Worm (Caenorhabditis elegans) whole organism, L4 larva: ENCODE measurements around the gene nhr-176.

Experiments used
- F10B5.3 ChIP-seq: sonication (generic microtip); optimal IDR thresholded peaks from 2 replicates; lab custom pipeline; 2016; ENCODE audit warnings: mild to moderate bottlenecking, missing genetic modification characterization, missing compliant biosample characterization
- F37D6.2 ChIP-seq: sonication (generic microtip); optimal IDR thresholded peaks from 2 replicates; lab custom pipeline; 2016; ENCODE audit warnings: mild to moderate bottlenecking, missing genetic modification characterization, missing compliant biosample characterization
- T26A8.4 ChIP-seq: fragments of 200-800 bp; sonication (Bioruptor generic); IDR thresholded peaks from 2 replicates; pipeline ENCODE4 v1.3.6; 2022; ENCODE audit warnings: missing genetic modification characterization, missing compliant biosample characterization
- Y105C5A.15 ChIP-seq: fragments of 200-800 bp; sonication (Bioruptor generic); IDR thresholded peaks from 2 replicates; pipeline ENCODE4 v1.3.6; 2022; ENCODE audit warnings: missing genetic modification characterization, missing compliant biosample characterization
- Y48G9A.11 ChIP-seq: fragments of 200-800 bp; sonication (Bioruptor generic); IDR thresholded peaks from 2 replicates; pipeline ENCODE4 v1.3.6; 2022; ENCODE audit warnings: missing genetic modification reagents, missing genetic modification characterization, missing compliant biosample characterization
- Y5F2A.4 ChIP-seq: fragments of 200-800 bp; sonication (Bioruptor generic); optimal IDR thresholded peaks from 2 replicates; lab custom pipeline; 2018; ENCODE audit warnings: mild to moderate bottlenecking, missing genetic modification characterization, missing compliant biosample characterization
- Y75B8A.6 ChIP-seq: fragments of 200-800 bp; sonication (Bioruptor generic); IDR thresholded peaks from 2 replicates; pipeline ENCODE4 v1.3.6; 2022; ENCODE audit warnings: missing genetic modification reagents, missing genetic modification characterization, missing compliant biosample characterization
- aha-1 ChIP-seq: fragments of 150-350 bp; peaks from one replicate; lab custom pipeline; 2014; ENCODE audit warnings: missing biosample characterization, missing genetic modification characterization
- ceh-20 ChIP-seq: fragments of 200-800 bp; sonication (Bioruptor generic); IDR thresholded peaks from 2 replicates; pipeline ENCODE4 v1.3.6; 2022; ENCODE audit warnings: missing genetic modification reagents, missing genetic modification characterization, missing compliant biosample characterization
- ceh-62 ChIP-seq: sonication (generic microtip); optimal IDR thresholded peaks from 2 replicates; lab custom pipeline; 2017; ENCODE audit warnings: missing biosample characterization, missing genetic modification characterization
- ctbp-1 ChIP-seq: fragments of 200-800 bp; sonication (Bioruptor generic); IDR thresholded peaks from 2 replicates; pipeline ENCODE4 v1.3.6; 2022; ENCODE audit warnings: missing genetic modification reagents, missing genetic modification characterization, missing compliant biosample characterization
- daf-12 ChIP-seq: fragments of 150-350 bp; optimal IDR thresholded peaks from 2 replicates; lab custom pipeline; 2014; ENCODE audit warnings: missing biosample characterization, missing genetic modification reagents, missing genetic modification characterization
- daf-16 ChIP-seq, 3 experiments: sonication (generic microtip); optimal IDR thresholded peaks; 2 replicates each; lab custom pipeline; 2016 to 2017; ENCODE audit warnings: missing genetic modification characterization in 3 of 3, missing genetic modification reagents in 3 of 3, mild to moderate bottlenecking in 2 of 3, missing compliant biosample characterization in 2 of 3, missing biosample characterization in 1 of 3, moderate library complexity in 1 of 3
- daf-19 ChIP-seq: fragments of 200-800 bp; sonication (Bioruptor generic); conservative IDR thresholded peaks from 2 replicates; pipeline ENCODE4 v1.3.6; 2022; ENCODE audit warnings: missing genetic modification characterization, missing compliant biosample characterization
- dmd-6 ChIP-seq: fragments of 200-800 bp; sonication (Bioruptor generic); IDR thresholded peaks from 2 replicates; pipeline ENCODE4 v1.3.6; 2022; ENCODE audit warnings: missing genetic modification reagents, missing genetic modification characterization, missing compliant biosample characterization
- dmd-9 ChIP-seq: fragments of 200-800 bp; sonication (Bioruptor generic); IDR thresholded peaks from 2 replicates; pipeline ENCODE4 v1.3.6; 2022; ENCODE audit warnings: missing genetic modification reagents, missing genetic modification characterization, missing compliant biosample characterization
- dve-1 ChIP-seq: sonication (generic microtip); optimal IDR thresholded peaks from 2 replicates; lab custom pipeline; 2017; ENCODE audit warnings: antibody characterized with exemption, mild to moderate bottlenecking, missing genetic modification characterization, missing compliant biosample characterization; ENCODE audit not compliant: insufficient read depth
- hif-1 ChIP-seq, 2 experiments: sonication (generic microtip); optimal IDR thresholded peaks; 2 replicates each; lab custom pipeline; 2016 to 2017; ENCODE audit warnings: missing compliant biosample characterization in 2 of 2, missing genetic modification characterization in 2 of 2, missing genetic modification reagents in 2 of 2, missing genotype in 2 of 2, mild to moderate bottlenecking in 1 of 2
- hlh-11 ChIP-seq: fragments of 200-800 bp; sonication (Bioruptor generic); optimal IDR thresholded peaks from 2 replicates; lab custom pipeline; 2018; ENCODE audit warnings: mild to moderate bottlenecking, missing genetic modification characterization, missing compliant biosample characterization
- jun-1 ChIP-seq: fragments of 150-350 bp; optimal IDR thresholded peaks from 2 replicates; lab custom pipeline; 2014; ENCODE audit warnings: missing biosample characterization, missing genetic modification reagents, missing genetic modification characterization
- lim-7 ChIP-seq: fragments of 200-800 bp; sonication (Bioruptor generic); IDR thresholded peaks from 2 replicates; pipeline ENCODE4 v1.3.6; 2022; ENCODE audit warnings: missing genetic modification characterization, missing compliant biosample characterization
- lin-1 ChIP-seq: fragments of 200-800 bp; sonication (Bioruptor generic); IDR thresholded peaks from 2 replicates; pipeline ENCODE4 v1.3.6; 2022; ENCODE audit warnings: missing genetic modification reagents, missing genetic modification characterization, missing compliant biosample characterization
- lin-15B ChIP-seq: fragments of 150-350 bp; sonication (generic microtip); optimal IDR thresholded peaks from 3 replicates; lab custom pipeline; 2014; ENCODE audit warnings: missing biosample characterization, missing genetic modification characterization
- lin-38 ChIP-seq: fragments of 200-800 bp; sonication (Bioruptor generic); IDR thresholded peaks from 2 replicates; pipeline ENCODE4 v1.3.6; 2022; ENCODE audit warnings: missing genetic modification reagents, missing genetic modification characterization, missing compliant biosample characterization
- lsy-2 ChIP-seq, 2 experiments: fragments of 150-350 bp in 1 of 2; sonication (generic microtip) in 1 of 2; optimal IDR thresholded peaks; 2 replicates each; lab custom pipeline; 2014 to 2017; ENCODE audit warnings: missing biosample characterization in 2 of 2, missing genetic modification characterization in 2 of 2
- madf-5 ChIP-seq, 2 experiments: fragments of 200-800 bp; sonication (Bioruptor generic); IDR thresholded peaks; 2 replicates each; pipeline ENCODE4 v1.3.6; 2022; ENCODE audit warnings: missing compliant biosample characterization in 2 of 2, missing genetic modification characterization in 2 of 2
- mdt-29 ChIP-seq: fragments of 200-800 bp; sonication (Bioruptor generic); IDR thresholded peaks from 2 replicates; pipeline ENCODE4 v1.3.6; 2022; ENCODE audit warnings: missing genetic modification reagents, missing genetic modification characterization, missing compliant biosample characterization
- nhr-102 ChIP-seq: sonication (generic microtip); optimal IDR thresholded peaks from 2 replicates; lab custom pipeline; 2016; ENCODE audit warnings: mild to moderate bottlenecking, missing genetic modification characterization, moderate library complexity, missing compliant biosample characterization
- nhr-28 ChIP-seq: fragments of 150-350 bp; optimal IDR thresholded peaks from 2 replicates; lab custom pipeline; 2014; ENCODE audit warnings: missing biosample characterization, missing genetic modification characterization
- nhr-42 ChIP-seq: fragments of 200-800 bp; sonication (Bioruptor generic); IDR thresholded peaks from 2 replicates; pipeline ENCODE4 v1.3.6; 2022; ENCODE audit warnings: missing genetic modification characterization, missing compliant biosample characterization
- php-3 ChIP-seq: fragments of 200-800 bp; sonication (Bioruptor generic); IDR thresholded peaks from 2 replicates; pipeline ENCODE4 v1.3.6; 2022; ENCODE audit warnings: missing genetic modification reagents, missing genetic modification characterization, missing compliant biosample characterization
- pqm-1 ChIP-seq: sonication (generic microtip); optimal IDR thresholded peaks from 2 replicates; lab custom pipeline; 2017; ENCODE audit warnings: missing biosample characterization, missing genetic modification characterization
- rbr-2 ChIP-seq: sonication (generic microtip); optimal IDR thresholded peaks from 2 replicates; lab custom pipeline; 2016; ENCODE audit warnings: missing genotype, missing genetic modification characterization, missing compliant biosample characterization
- set-16 ChIP-seq: fragments of 200-800 bp; sonication (Bioruptor generic); IDR thresholded peaks from 2 replicates; pipeline ENCODE4 v1.3.6; 2022; ENCODE audit warnings: missing genetic modification reagents, missing genetic modification characterization, missing compliant biosample characterization
- skn-1 ChIP-seq: fragments of 150-350 bp; optimal IDR thresholded peaks from 2 replicates; lab custom pipeline; 2014; ENCODE audit warnings: missing biosample characterization, missing genetic modification characterization
- snpc-1.2 ChIP-seq: fragments of 200-800 bp; sonication (Bioruptor generic); IDR thresholded peaks from 2 replicates; pipeline ENCODE4 v1.3.6; 2022; ENCODE audit warnings: missing genetic modification reagents, missing genetic modification characterization, missing compliant biosample characterization
- snpc-4 ChIP-seq: fragments of 150-350 bp; optimal IDR thresholded peaks from 2 replicates; lab custom pipeline; 2014; ENCODE audit warnings: missing biosample characterization, missing genetic modification characterization
- spr-1 ChIP-seq: sonication (generic microtip); optimal IDR thresholded peaks from 2 replicates; lab custom pipeline; 2016; ENCODE audit warnings: mild to moderate bottlenecking, missing genetic modification characterization, missing compliant biosample characterization
- unc-130 ChIP-seq: sonication (generic microtip); optimal IDR thresholded peaks from 2 replicates; lab custom pipeline; 2016; ENCODE audit warnings: missing genetic modification reagents, missing genetic modification characterization, missing compliant biosample characterization
- vab-7 ChIP-seq: fragments of 200-800 bp; sonication (Bioruptor generic); IDR thresholded peaks from 2 replicates; pipeline ENCODE4 v1.3.6; 2022; ENCODE audit warnings: missing genetic modification reagents, missing genetic modification characterization, missing compliant biosample characterization
- zfp-2 ChIP-seq: sonication (generic microtip); optimal IDR thresholded peaks from 2 replicates; lab custom pipeline; 2016; ENCODE audit warnings: mild to moderate bottlenecking, missing genetic modification characterization, missing compliant biosample characterization
- zfp-3 ChIP-seq: fragments of 200-800 bp; sonication (Bioruptor generic); conservative IDR thresholded peaks from 2 replicates; pipeline ENCODE4 v1.3.6; 2022; ENCODE audit warnings: missing genetic modification reagents, missing genetic modification characterization, missing compliant biosample characterization
- ztf-11 ChIP-seq: fragments of 150-350 bp; optimal IDR thresholded peaks from 2 replicates; lab custom pipeline; 2014; ENCODE audit warnings: missing biosample characterization, missing genetic modification characterization
- ztf-7 ChIP-seq: fragments of 150-350 bp; optimal IDR thresholded peaks from 2 replicates; lab custom pipeline; 2014; ENCODE audit warnings: missing biosample characterization, missing genetic modification characterization

nhr-176 gene

DNA sequence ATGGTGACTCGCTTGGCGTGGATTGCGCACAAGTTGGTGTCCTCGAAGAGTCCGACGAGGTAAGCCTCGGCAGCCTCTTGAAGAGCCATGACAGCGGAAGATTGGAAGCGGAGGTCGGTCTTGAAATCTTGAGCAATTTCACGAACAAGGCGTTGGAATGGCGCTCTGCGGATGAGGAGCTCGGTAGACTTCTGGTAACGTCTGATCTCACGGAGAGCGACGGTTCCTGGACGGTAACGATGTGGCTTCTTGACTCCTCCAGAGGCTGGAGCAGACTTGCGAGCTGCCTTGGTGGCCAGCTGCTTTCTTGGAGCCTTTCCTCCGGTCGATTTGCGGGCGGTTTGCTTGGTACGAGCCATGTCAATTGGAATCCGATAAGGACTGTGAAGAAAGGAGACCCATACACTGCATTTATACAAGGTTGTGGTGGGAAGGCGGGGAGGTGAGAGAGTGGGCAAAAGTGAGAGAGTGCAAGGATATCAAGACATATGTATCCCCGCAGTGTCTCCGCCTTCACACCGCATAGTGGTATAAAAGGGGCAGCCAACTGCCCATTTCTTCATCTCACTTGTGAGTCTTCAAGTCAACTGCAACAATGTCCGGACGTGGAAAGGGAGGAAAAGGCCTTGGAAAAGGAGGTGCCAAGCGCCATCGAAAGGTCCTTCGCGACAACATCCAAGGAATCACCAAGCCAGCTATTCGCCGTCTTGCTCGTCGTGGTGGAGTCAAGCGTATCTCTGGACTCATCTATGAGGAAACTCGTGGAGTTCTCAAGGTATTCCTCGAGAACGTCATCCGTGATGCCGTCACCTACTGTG is 29.0 kb upstream of the nhr-176 start, which contains the start of the genes his-2 and his-1:
TSS of gene his-2 (minus strand) at position 359 of the 818 bp plus-strand sequence.
TSS of gene his-1 (plus strand) at position 596 of the 818 bp plus-strand sequence.
- TF ChIP-seq set-16 (GFP tag; lab: Robert Waterston, UW) = peak; percentile 81

ce11 chrV:16042743-16043014 is 28.4 kb upstream of the nhr-176 start:
- no peak for TF ChIP-seq lsy-2 (tag; optimal IDR thresholded peaks at IDR 0.05; lab: Kevin White, UChicago)
- no peak for TF ChIP-seq ztf-11 (tag; lab: Kevin White, UChicago)
- TF ChIP-seq hif-1 (tag; optimal IDR thresholded peaks at IDR 0.05; lab: Kevin White, UChicago) = no peak
- no peak for TF ChIP-seq daf-19 (GFP tag; lab: Robert Waterston, UW)
- 0 out of 2 replicates have a peak, but pooled peaks have one; percentile 38 for TF ChIP-seq zfp-3
- TF ChIP-seq nhr-102 (tag; lab: Kevin White, UChicago) = no peak
- no peak for TF ChIP-seq mdt-29 (GFP tag; lab: Robert Waterston, UW)
- no peak for TF ChIP-seq daf-12 (tag; lab: Kevin White, UChicago)

DNA sequence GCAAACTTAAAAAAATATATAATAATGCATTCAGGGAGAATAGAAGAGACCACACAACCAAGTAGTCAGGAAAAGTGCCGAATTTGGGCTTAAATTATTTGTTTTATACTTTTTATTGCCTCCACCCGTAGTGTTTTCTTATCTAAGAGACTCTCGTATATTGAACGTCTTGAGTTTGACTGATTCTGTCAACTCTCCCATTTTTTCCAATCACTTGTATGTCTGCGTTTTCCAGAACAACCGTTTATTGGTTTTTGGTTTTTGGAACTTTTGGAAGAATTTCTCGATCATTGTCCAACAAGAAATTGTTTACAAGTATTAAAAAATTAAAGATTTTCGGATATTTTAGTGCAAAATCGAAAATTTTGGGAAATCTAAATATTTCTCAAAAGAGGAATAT is 27.4 kb upstream of the nhr-176 start:
- peak; percentile 81 for TF ChIP-seq aha-1 (tag; lab: Kevin White, UChicago)
- TF ChIP-seq snpc-1.2 (GFP tag; lab: Robert Waterston, UW) = no peak
- TF ChIP-seq nhr-42 = 0 out of 2 replicates have a peak, but pooled peaks have one; percentile 5
- TF ChIP-seq php-3 (GFP tag; lab: Robert Waterston, UW) = peak; percentile 68
- no peak for TF ChIP-seq spr-1 (tag; lab: Kevin White, UChicago)
- TF ChIP-seq T26A8.4 (GFP tag; lab: Robert Waterston, UW) = no peak
- peak; percentile 42 for TF ChIP-seq nhr-28 (tag; lab: Kevin White, UChicago)
- no peak for TF ChIP-seq daf-16 (GFP tag; optimal IDR thresholded peaks at IDR 0.05; lab: Kevin White, UChicago)
- TF ChIP-seq daf-16 (tag; optimal IDR thresholded peaks at IDR 0.05; lab: Kevin White, UChicago) = peak; percentile 69
- TF ChIP-seq hlh-11 (tag; lab: Kevin White, UChicago) = peak; percentile 51
- no peak for TF ChIP-seq madf-5 (GFP tag; IDR thresholded peaks at IDR 0.05; lab: Robert Waterston, UW)
- TF ChIP-seq lin-1 (GFP tag; lab: Robert Waterston, UW) = 0 out of 2 replicates have a peak, but pooled peaks have one; percentile 21
- TF ChIP-seq dve-1 (tag; lab: Kevin White, UChicago) = peak; percentile 74
- TF ChIP-seq dmd-6 (GFP tag; lab: Robert Waterston, UW) = peak; percentile 76
- peak; percentile 2 for TF ChIP-seq pqm-1
- TF ChIP-seq lin-15B (tag; lab: Kevin White, UChicago) = no peak
- no peak for TF ChIP-seq rbr-2

- TF ChIP-seq snpc-4 (tag; lab: Kevin White, UChicago) (no peak), skn-1 (tag; lab: Kevin White, UChicago) (no peak), zfp-2 (tag; lab: Kevin White, UChicago) (no peak), Y48G9A.11 (GFP tag; lab: Robert Waterston, UW) (no peak), Y105C5A.15 (no peak), daf-16 (GFP tag; optimal IDR thresholded peaks at IDR 0.05; lab: Kevin White, UChicago) (peak in 1 of 2 experiments; percentile 91), daf-16 (tag; optimal IDR thresholded peaks at IDR 0.05; lab: Kevin White, UChicago) (peak; percentile 100), F10B5.3 (tag; lab: Kevin White, UChicago) (no peak), F37D6.2 (no peak), lin-38 (GFP tag; lab: Robert Waterston, UW) (no peak), ceh-20 (GFP tag; lab: Robert Waterston, UW) (no peak), daf-12 (tag; lab: Kevin White, UChicago) (no peak), Y5F2A.4 (no peak), ctbp-1 (GFP tag; lab: Robert Waterston, UW) (no peak), lim-7 (no peak), ztf-7 (no peak), ceh-62 (tag; lab: Kevin White, UChicago) (no peak), php-3 (GFP tag; lab: Robert Waterston, UW) (peak; percentile 74), Y75B8A.6 (GFP tag; lab: Robert Waterston, UW) (no peak), jun-1 (tag; lab: Kevin White, UChicago) (no peak), nhr-42 (no peak), nhr-28 (tag; lab: Kevin White, UChicago) (peak; percentile 80), unc-130 (GFP tag; lab: Kevin White, UChicago) (no peak), dmd-9 (no peak), vab-7 (GFP tag; lab: Robert Waterston, UW) (no peak)
These were observed 25.3 kb upstream of the nhr-176 start, which contains the start of gene T10C6.15 for ce11 chrV:16045837-16046236. TSS of gene T10C6.15 (minus strand) at chrV:16045940.
